Worm (Caenorhabditis elegans) whole organism, L2 larva: ENCODE data around the gene clpf-1.

ENCODE experiments used
- F13H6.1 ChIP-seq: sonication (generic microtip); optimal IDR thresholded peaks from 2 replicates; lab custom pipeline; 2016; ENCODE audit warnings: missing genetic modification characterization, missing compliant biosample characterization
- R02D3.7 ChIP-seq: fragments of 150-350 bp; optimal IDR thresholded peaks from 2 replicates; lab custom pipeline; 2014; ENCODE audit warnings: missing biosample characterization, missing genetic modification characterization
- Y55F3AM.14 ChIP-seq: fragments of 200-800 bp; sonication (Bioruptor generic); optimal IDR thresholded peaks from 2 replicates; lab custom pipeline; 2018; ENCODE audit warnings: mild to moderate bottlenecking, missing genetic modification characterization, missing compliant biosample characterization
- alr-1 ChIP-seq: fragments of 150-350 bp; optimal IDR thresholded peaks from 2 replicates; lab custom pipeline; 2014; ENCODE audit warnings: missing biosample characterization, missing genetic modification characterization
- aly-2 ChIP-seq: fragments of 150-350 bp; optimal IDR thresholded peaks from 2 replicates; lab custom pipeline; 2014; ENCODE audit warnings: missing biosample characterization, missing genetic modification characterization
- ama-1 ChIP-seq: fragments of 150-350 bp; optimal IDR thresholded peaks from 2 replicates; lab custom pipeline; 2018; ENCODE audit warnings: inconsistent platforms
- blmp-1 ChIP-seq: sonication (generic microtip); optimal IDR thresholded peaks from 2 replicates; lab custom pipeline; 2017; ENCODE audit warnings: missing genetic modification characterization, mild to moderate bottlenecking, missing compliant biosample characterization, antibody characterized with exemption, moderate library complexity; ENCODE audit not compliant: insufficient read depth
- ceh-16 ChIP-seq: fragments of 150-350 bp; optimal IDR thresholded peaks from 2 replicates; lab custom pipeline; 2014; ENCODE audit warnings: missing biosample characterization, missing genetic modification characterization
- ceh-82 ChIP-seq: fragments of 150-350 bp; optimal IDR thresholded peaks from 2 replicates; lab custom pipeline; 2014; ENCODE audit warnings: missing biosample characterization, missing genetic modification characterization
- dmd-4 ChIP-seq: sonication (generic microtip); optimal IDR thresholded peaks from 2 replicates; lab custom pipeline; 2017; ENCODE audit warnings: missing biosample characterization, missing genetic modification characterization
- egl-27 ChIP-seq: sonication (generic microtip); optimal IDR thresholded peaks from 3 replicates; lab custom pipeline; 2017; ENCODE audit warnings: missing biosample characterization, missing genetic modification reagents, missing genetic modification characterization
- elt-1 ChIP-seq: fragments of 150-350 bp; optimal IDR thresholded peaks from 2 replicates; lab custom pipeline; 2014; ENCODE audit warnings: missing biosample characterization, missing genetic modification characterization
- gmeb-1 ChIP-seq: fragments of 150-350 bp; optimal IDR thresholded peaks from 2 replicates; lab custom pipeline; 2014; ENCODE audit warnings: missing biosample characterization, missing genetic modification characterization
- lin-11 ChIP-seq: fragments of 150-350 bp; sonication (generic microtip); optimal IDR thresholded peaks from 2 replicates; lab custom pipeline; 2014; ENCODE audit warnings: missing biosample characterization, missing genetic modification characterization, inconsistent platforms, mixed read lengths
- lin-13 ChIP-seq: fragments of 150-350 bp; optimal IDR thresholded peaks from 2 replicates; lab custom pipeline; 2014; ENCODE audit warnings: missing biosample characterization, missing genetic modification reagents, missing genetic modification characterization
- lin-39 ChIP-seq: fragments of 150-350 bp; optimal IDR thresholded peaks from 2 replicates; lab custom pipeline; 2014; ENCODE audit warnings: missing biosample characterization, missing genetic modification reagents, missing genetic modification characterization
- mab-5 ChIP-seq: fragments of 150-350 bp; optimal IDR thresholded peaks from 2 replicates; lab custom pipeline; 2014; ENCODE audit warnings: missing biosample characterization, missing genetic modification characterization
- mbf-1 ChIP-seq: sonication (generic microtip); optimal IDR thresholded peaks from 2 replicates; lab custom pipeline; 2017; ENCODE audit warnings: missing biosample characterization, missing genetic modification characterization
- mdl-1 ChIP-seq, 2 experiments: fragments of 150-350 bp in 1 of 2; sonication (generic microtip) in 1 of 2; optimal IDR thresholded peaks; 2 replicates each; lab custom pipeline; 2017; ENCODE audit warnings: missing biosample characterization in 2 of 2, missing genetic modification characterization in 2 of 2
- nhr-10 ChIP-seq: sonication (generic microtip); optimal IDR thresholded peaks from 2 replicates; lab custom pipeline; 2017; ENCODE audit warnings: missing biosample characterization, missing genetic modification characterization
- nhr-11 ChIP-seq: fragments of 150-350 bp; optimal IDR thresholded peaks from 2 replicates; lab custom pipeline; 2014; ENCODE audit warnings: missing biosample characterization, missing genetic modification characterization
- nhr-12 ChIP-seq: fragments of 150-350 bp; optimal IDR thresholded peaks from 2 replicates; lab custom pipeline; 2014; ENCODE audit warnings: missing biosample characterization, missing genetic modification characterization
- nhr-129 ChIP-seq: fragments of 150-350 bp; optimal IDR thresholded peaks from 2 replicates; lab custom pipeline; 2014; ENCODE audit warnings: missing biosample characterization, missing genetic modification characterization
- nhr-21 ChIP-seq: fragments of 150-350 bp; optimal IDR thresholded peaks from 2 replicates; lab custom pipeline; 2014; ENCODE audit warnings: missing biosample characterization, missing genetic modification characterization
- nhr-23 ChIP-seq: fragments of 150-350 bp; optimal IDR thresholded peaks from 2 replicates; lab custom pipeline; 2014; ENCODE audit warnings: missing biosample characterization, missing genetic modification reagents, missing genetic modification characterization
- nhr-237 ChIP-seq: fragments of 150-350 bp; optimal IDR thresholded peaks from 2 replicates; lab custom pipeline; 2014; ENCODE audit warnings: missing biosample characterization, missing genetic modification characterization
- nhr-25 ChIP-seq: fragments of 150-350 bp; sonication (generic microtip); optimal IDR thresholded peaks from 3 replicates; lab custom pipeline; 2014; ENCODE audit warnings: missing biosample characterization, missing genetic modification characterization
- nhr-6 ChIP-seq: fragments of 150-350 bp; optimal IDR thresholded peaks from 2 replicates; lab custom pipeline; 2014; ENCODE audit warnings: missing biosample characterization, missing genetic modification characterization
- sem-4 ChIP-seq: fragments of 150-350 bp; optimal IDR thresholded peaks from 2 replicates; lab custom pipeline; 2014; ENCODE audit warnings: missing biosample characterization, missing genetic modification reagents, missing genetic modification characterization
- sma-3 ChIP-seq: sonication (generic microtip); optimal IDR thresholded peaks from 2 replicates; lab custom pipeline; 2016; ENCODE audit warnings: missing genetic modification reagents, missing genetic modification characterization, missing compliant biosample characterization
- snpc-4 ChIP-seq: fragments of 150-350 bp; optimal IDR thresholded peaks from 2 replicates; lab custom pipeline; 2014; ENCODE audit warnings: missing biosample characterization, missing genetic modification characterization
- unc-39 ChIP-seq: fragments of 150-350 bp; optimal IDR thresholded peaks from 2 replicates; lab custom pipeline; 2014; ENCODE audit warnings: missing biosample characterization, missing genetic modification characterization
- unc-55 ChIP-seq: fragments of 150-350 bp; sonication (generic microtip); optimal IDR thresholded peaks from 3 replicates; lab custom pipeline; 2014; ENCODE audit warnings: missing biosample characterization, missing genetic modification reagents, missing genetic modification characterization
- zag-1 ChIP-seq: fragments of 150-350 bp; optimal IDR thresholded peaks from 2 replicates; lab custom pipeline; 2014; ENCODE audit warnings: missing biosample characterization, missing genetic modification characterization
- ztf-1 ChIP-seq: fragments of 200-800 bp; sonication (Bioruptor generic); conservative IDR thresholded peaks from 2 replicates; pipeline ENCODE4 v1.3.6; 2022; ENCODE audit warnings: missing genetic modification characterization, missing compliant biosample characterization
- ztf-4 ChIP-seq: fragments of 150-350 bp; optimal IDR thresholded peaks from 2 replicates; lab custom pipeline; 2014; ENCODE audit warnings: missing biosample characterization, missing genetic modification characterization

clpf-1 gene

ce11 chrIII:3397678-3398077 is at the start of gene clpf-1:
TSS of gene clpf-1 (plus strand) at chrIII:3397743.
- TF ChIP-seq ztf-4 (tag; lab: Kevin White, UChicago) (peak; percentile 7), lin-13 (GFP tag; lab: Kevin White, UChicago) (peak; percentile 21), elt-1 (tag; lab: Kevin White, UChicago) (no peak)

- TF ChIP-seq unc-55 (GFP tag; lab: Kevin White, UChicago) (no peak), nhr-21 (tag; lab: Kevin White, UChicago) (peak; percentile 16), nhr-11 (no peak), lin-11 (tag; lab: Kevin White, UChicago) (no peak), dmd-4 (tag; lab: Kevin White, UChicago) (no peak), ceh-16 (no peak), aly-2 (no peak), ceh-82 (tag; lab: Kevin White, UChicago) (no peak)
Observed at ce11 chrIII:3349061-3349460, 48.5 kb upstream of the clpf-1 start.

ce11 chrIII:3351091-3351490 is 46.5 kb upstream of the clpf-1 start:
- no peak for TF ChIP-seq lin-13 (GFP tag; lab: Kevin White, UChicago)
- TF ChIP-seq mbf-1, result no peak
- TF ChIP-seq unc-39, result no peak
- TF ChIP-seq zag-1, result no peak
- no peak for TF ChIP-seq egl-27 (tag; lab: Kevin White, UChicago)
- TF ChIP-seq blmp-1 (tag; lab: Kevin White, UChicago), result no peak
- TF ChIP-seq ceh-82 (tag; lab: Kevin White, UChicago), result no peak
- TF ChIP-seq elt-1 (tag; lab: Kevin White, UChicago), result no peak
- TF ChIP-seq nhr-6 (tag; lab: Kevin White, UChicago), result no peak
- TF ChIP-seq unc-55 (GFP tag; lab: Kevin White, UChicago), result no peak
- no peak for TF ChIP-seq R02D3.7 (tag; lab: Kevin White, UChicago)
- TF ChIP-seq sem-4, result no peak
- TF ChIP-seq nhr-129, result no peak
- no peak for TF ChIP-seq alr-1
- no peak for TF ChIP-seq nhr-21 (tag; lab: Kevin White, UChicago)
- TF ChIP-seq nhr-23, result no peak
- TF ChIP-seq lin-11 (tag; lab: Kevin White, UChicago), result no peak
- TF ChIP-seq lin-39 (tag; lab: Kevin White, UChicago), result no peak

- TF ChIP-seq nhr-25, result peak; percentile 15
- TF ChIP-seq sma-3 (GFP tag; lab: Kevin White, UChicago), result peak; percentile 12
- no peak for TF ChIP-seq ceh-82 (tag; lab: Kevin White, UChicago)
Observed at ce11 chrIII:3351672-3352071, 45.9 kb upstream of the clpf-1 start.

ce11 chrIII:3355791-3356190 is 41.8 kb upstream of the clpf-1 start:
- no peak for TF ChIP-seq gmeb-1
- TF ChIP-seq mdl-1 (tag; optimal IDR thresholded peaks at IDR 0.05; lab: Kevin White, UChicago), result no peak
- no peak for TF ChIP-seq egl-27 (tag; lab: Kevin White, UChicago)
- no peak for TF ChIP-seq snpc-4 (tag; lab: Kevin White, UChicago)
- no peak for TF ChIP-seq Y55F3AM.14 (GFP tag; lab: Kevin White, UChicago)
- no peak for TF ChIP-seq sma-3 (GFP tag; lab: Kevin White, UChicago)
- TF ChIP-seq ztf-1 (GFP tag; lab: Robert Waterston, UW), result no peak
- TF ChIP-seq nhr-25, result no peak
- no peak for TF ChIP-seq mbf-1
- no peak for TF ChIP-seq ama-1 (lab: Kevin White, UChicago)

ce11 chrIII:3360067-3360466 is 37.5 kb upstream of the clpf-1 start:
- no peak for TF ChIP-seq nhr-237 (tag; lab: Kevin White, UChicago)
- no peak for TF ChIP-seq nhr-129
- no peak for TF ChIP-seq aly-2
- no peak for TF ChIP-seq sem-4
- TF ChIP-seq nhr-10, result no peak
- no peak for TF ChIP-seq egl-27 (tag; lab: Kevin White, UChicago)
- TF ChIP-seq sma-3 (GFP tag; lab: Kevin White, UChicago), result no peak
- no peak for TF ChIP-seq mab-5 (tag; lab: Kevin White, UChicago)
- TF ChIP-seq nhr-12 (tag; lab: Kevin White, UChicago), result no peak
- TF ChIP-seq F13H6.1, result no peak
- no peak for TF ChIP-seq unc-39
- TF ChIP-seq alr-1, result no peak
